Fruit fly (Drosophila melanogaster): ENCODE measurements around the gene Dpm1.

The Dpm1 gene

dm6 chr2L:19537779-19538456 is 11.8 kb upstream of the Dpm1 start, which contains the start of gene CG13082:
TSS of gene CG13082 (plus strand) at chr2L:19538425.
- TF ChIP-seq bab1 (GFP tag; optimal IDR thresholded peaks at IDR 0.05), result no peak
- TF ChIP-seq Clk (GFP tag; optimal IDR thresholded peaks at IDR 0.05), result no peak
- no peak for TF ChIP-seq Mnt (GFP tag; optimal IDR thresholded peaks at IDR 0.05)
- TF ChIP-seq CG33017 (tag; optimal IDR thresholded peaks at IDR 0.05), result no peak
- TF ChIP-seq toe (GFP tag; optimal IDR thresholded peaks at IDR 0.05), result no peak
- TF ChIP-seq cic (GFP tag; optimal IDR thresholded peaks at IDR 0.05), result no peak
- TF ChIP-seq CG12768 (GFP tag; optimal IDR thresholded peaks at IDR 0.05), result no peak
- TF ChIP-seq CG14711 (tag; optimal IDR thresholded peaks at IDR 0.05), result no peak
- no peak for TF ChIP-seq ovo (GFP tag; optimal IDR thresholded peaks at IDR 0.05)
- no peak for TF ChIP-seq Hr96 (GFP tag; optimal IDR thresholded peaks at IDR 0.05)
- no peak for TF ChIP-seq Crg-1 (GFP tag; optimal IDR thresholded peaks at IDR 0.05)
- no peak for TF ChIP-seq pad (GFP tag; optimal IDR thresholded peaks at IDR 0.05)

DNA sequence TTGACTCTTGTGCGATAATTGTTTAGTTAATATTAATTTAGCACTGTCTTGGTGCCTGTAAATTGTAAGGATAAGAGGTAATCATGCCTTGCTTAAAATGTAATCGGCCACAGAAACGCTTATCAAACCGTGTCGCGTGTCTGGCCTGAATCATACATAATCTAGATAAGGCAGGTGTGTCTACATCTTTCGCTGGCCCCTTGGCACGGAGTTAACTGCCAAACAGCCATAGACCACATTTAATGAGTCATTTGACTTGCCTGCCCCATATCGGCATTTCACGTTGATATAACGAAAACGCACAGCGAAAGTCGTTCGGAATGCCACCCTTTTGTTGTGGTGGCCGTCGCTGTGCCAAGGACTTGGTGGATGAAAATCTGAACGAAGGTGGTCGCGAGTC is 9.1 kb upstream of the Dpm1 start, which contains the start of gene CG31697:
Gene CG31697 (plus strand): TSS at position 215 of the 400 bp plus-strand sequence.
- no peak for TF ChIP-seq bab1 (GFP tag; optimal IDR thresholded peaks at IDR 0.05)
- no peak for TF ChIP-seq toe (GFP tag; optimal IDR thresholded peaks at IDR 0.05)
- TF ChIP-seq CG14711 (tag; optimal IDR thresholded peaks at IDR 0.05), result no peak
- no peak for TF ChIP-seq CG7045 (GFP tag; optimal IDR thresholded peaks at IDR 0.05)
- no peak for TF ChIP-seq tj (GFP tag; optimal IDR thresholded peaks at IDR 0.05)
- no peak for TF ChIP-seq CG12768 (GFP tag; optimal IDR thresholded peaks at IDR 0.05)
- TF ChIP-seq cic (GFP tag; optimal IDR thresholded peaks at IDR 0.05), result no peak
- no peak for TF ChIP-seq Mnt (GFP tag; optimal IDR thresholded peaks at IDR 0.05)
- no peak for TF ChIP-seq CG7101 (tag; optimal IDR thresholded peaks at IDR 0.05)
- TF ChIP-seq CG11617 (GFP tag; optimal IDR thresholded peaks at IDR 0.05), result no peak
- TF ChIP-seq Crg-1 (GFP tag; optimal IDR thresholded peaks at IDR 0.05), result no peak
- TF ChIP-seq CG5204 (GFP tag; optimal IDR thresholded peaks at IDR 0.05), result no peak
- TF ChIP-seq ovo (GFP tag; optimal IDR thresholded peaks at IDR 0.05), result no peak
- no peak for TF ChIP-seq Clk (GFP tag; optimal IDR thresholded peaks at IDR 0.05)
- no peak for TF ChIP-seq pad (GFP tag; optimal IDR thresholded peaks at IDR 0.05)
- no peak for TF ChIP-seq kay (GFP tag; ENCODE audit: borderline replicate concordance)
- no peak for TF ChIP-seq cnc (optimal IDR thresholded peaks at IDR 0.05)
- TF ChIP-seq Hr96 (GFP tag; optimal IDR thresholded peaks at IDR 0.05), result no peak

DNA sequence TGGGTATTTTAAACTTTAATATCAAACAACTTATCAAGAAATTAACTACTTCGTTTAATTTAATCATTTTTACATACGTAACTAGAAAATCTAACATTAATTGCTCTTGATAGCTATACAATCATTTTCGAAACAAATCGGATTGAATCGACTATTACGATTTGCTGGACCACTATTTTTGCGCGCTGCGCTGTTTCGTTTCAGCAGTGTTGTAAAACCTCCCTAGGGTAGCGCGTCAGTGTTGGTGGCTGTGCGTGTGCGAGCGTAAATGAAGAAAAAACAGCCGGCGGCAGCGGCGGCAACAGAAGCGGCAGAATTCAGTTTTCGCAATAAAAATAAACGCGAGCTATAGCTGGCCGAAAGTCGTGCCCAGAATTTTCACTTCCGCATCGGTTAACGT is 7.1 kb upstream of the Dpm1 start, which contains the start of gene CG33116:
Gene CG33116 (plus strand): TSS at position 233 of the 400 bp plus-strand sequence.
- TF ChIP-seq tj (GFP tag; optimal IDR thresholded peaks at IDR 0.05) (peak; percentile 36), bab1 (GFP tag; optimal IDR thresholded peaks at IDR 0.05) (peak; percentile 78), CG12768 (GFP tag; optimal IDR thresholded peaks at IDR 0.05) (peak; percentile 88), cnc (optimal IDR thresholded peaks at IDR 0.05) (no peak), CG7101 (tag; optimal IDR thresholded peaks at IDR 0.05) (peak; percentile 88), CG5204 (GFP tag; optimal IDR thresholded peaks at IDR 0.05) (peak; percentile 67), toe (GFP tag; optimal IDR thresholded peaks at IDR 0.05) (peak; percentile 75), CG7045 (GFP tag; optimal IDR thresholded peaks at IDR 0.05) (peak; percentile 78), Crg-1 (GFP tag; optimal IDR thresholded peaks at IDR 0.05) (peak; percentile 89), ovo (GFP tag; optimal IDR thresholded peaks at IDR 0.05) (peak; percentile 72), CG1620 (GFP tag; optimal IDR thresholded peaks at IDR 0.05) (peak; percentile 71), pad (GFP tag; optimal IDR thresholded peaks at IDR 0.05) (peak; percentile 75), Hr96 (GFP tag; optimal IDR thresholded peaks at IDR 0.05) (peak; percentile 79), Mnt (GFP tag; optimal IDR thresholded peaks at IDR 0.05) (peak; percentile 85), CG33017 (tag; optimal IDR thresholded peaks at IDR 0.05) (peak; percentile 88), CG11617 (GFP tag; optimal IDR thresholded peaks at IDR 0.05) (peak; percentile 68), kay (GFP tag; ENCODE audit: borderline replicate concordance) (no peak), CG14711 (tag; optimal IDR thresholded peaks at IDR 0.05) (peak; percentile 81), cic (GFP tag; optimal IDR thresholded peaks at IDR 0.05) (peak; percentile 30), Clk (GFP tag; optimal IDR thresholded peaks at IDR 0.05) (peak; percentile 35)

- no peak for TF ChIP-seq CG12768 (GFP tag; optimal IDR thresholded peaks at IDR 0.05)
- no peak for TF ChIP-seq Clk (GFP tag; optimal IDR thresholded peaks at IDR 0.05)
- no peak for TF ChIP-seq cnc (optimal IDR thresholded peaks at IDR 0.05)
- peak; percentile 6 for TF ChIP-seq CG1620 (GFP tag; optimal IDR thresholded peaks at IDR 0.05)
- no peak for TF ChIP-seq CG7045 (GFP tag; optimal IDR thresholded peaks at IDR 0.05)
- TF ChIP-seq CG14711 (tag; optimal IDR thresholded peaks at IDR 0.05), result peak; percentile 16
- no peak for TF ChIP-seq CG33017 (tag; optimal IDR thresholded peaks at IDR 0.05)
- TF ChIP-seq tj (GFP tag; optimal IDR thresholded peaks at IDR 0.05), result no peak
- TF ChIP-seq bab1 (GFP tag; optimal IDR thresholded peaks at IDR 0.05), result peak; percentile 2
- TF ChIP-seq pad (GFP tag; optimal IDR thresholded peaks at IDR 0.05), result peak; percentile 10
- peak; percentile 29 for TF ChIP-seq Mnt (GFP tag; optimal IDR thresholded peaks at IDR 0.05)
- TF ChIP-seq toe (GFP tag; optimal IDR thresholded peaks at IDR 0.05), result no peak
- no peak for TF ChIP-seq CG11617 (GFP tag; optimal IDR thresholded peaks at IDR 0.05)
- no peak for TF ChIP-seq CG5204 (GFP tag; optimal IDR thresholded peaks at IDR 0.05)
- TF ChIP-seq cic (GFP tag; optimal IDR thresholded peaks at IDR 0.05), result peak; percentile 25
- peak; percentile 93 for TF ChIP-seq ovo (GFP tag; optimal IDR thresholded peaks at IDR 0.05)
- peak; percentile 44 for TF ChIP-seq Crg-1 (GFP tag; optimal IDR thresholded peaks at IDR 0.05)
- TF ChIP-seq kay (GFP tag; ENCODE audit: borderline replicate concordance), result no peak
- TF ChIP-seq Hr96 (GFP tag; optimal IDR thresholded peaks at IDR 0.05), result no peak
- TF ChIP-seq CG7101 (tag; optimal IDR thresholded peaks at IDR 0.05), result peak; percentile 26
Measured at dm6 chr2L:19530092-19530491, 3.9 kb upstream of the Dpm1 start, which contains the start of gene CG10165. TSS of gene CG10165 (minus strand) at chr2L:19530305.

DNA sequence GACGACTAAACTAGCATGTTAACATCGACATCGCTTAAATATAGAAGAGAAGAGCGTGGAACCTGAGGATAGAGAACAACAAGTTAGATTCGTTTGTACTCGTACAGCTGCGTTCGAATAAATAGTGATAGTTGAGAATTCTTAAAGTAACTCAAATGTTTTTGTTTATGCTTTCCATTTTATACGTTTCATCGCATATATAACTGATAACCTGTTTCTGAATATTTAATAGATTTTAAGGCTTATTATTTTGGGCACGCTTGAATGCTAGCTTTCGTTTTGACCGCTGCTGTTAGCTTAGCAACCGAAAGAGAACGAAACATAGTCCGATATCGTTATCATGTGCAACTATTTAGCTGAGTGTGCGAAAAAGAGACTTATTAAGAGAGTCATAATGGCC is 2.1 kb upstream of the Dpm1 start:
- TF ChIP-seq kay (GFP tag; ENCODE audit: borderline replicate concordance) (peak; percentile 99), CG11617 (GFP tag; optimal IDR thresholded peaks at IDR 0.05) (peak; percentile 99), ovo (GFP tag; optimal IDR thresholded peaks at IDR 0.05) (peak; percentile 60), toe (GFP tag; optimal IDR thresholded peaks at IDR 0.05) (peak; percentile 96), pad (GFP tag; optimal IDR thresholded peaks at IDR 0.05) (peak; percentile 95), Mnt (GFP tag; optimal IDR thresholded peaks at IDR 0.05) (peak; percentile 92), tj (GFP tag; optimal IDR thresholded peaks at IDR 0.05) (peak; percentile 86), Hr96 (GFP tag; optimal IDR thresholded peaks at IDR 0.05) (peak; percentile 98), CG7101 (tag; optimal IDR thresholded peaks at IDR 0.05) (peak; percentile 99), CG5204 (GFP tag; optimal IDR thresholded peaks at IDR 0.05) (peak; percentile 98), CG33017 (tag; optimal IDR thresholded peaks at IDR 0.05) (peak; percentile 100), CG7045 (GFP tag; optimal IDR thresholded peaks at IDR 0.05) (peak; percentile 99), Clk (GFP tag; optimal IDR thresholded peaks at IDR 0.05) (peak; percentile 97), bab1 (GFP tag; optimal IDR thresholded peaks at IDR 0.05) (peak; percentile 99), cic (GFP tag; optimal IDR thresholded peaks at IDR 0.05) (peak; percentile 97), CG12768 (GFP tag; optimal IDR thresholded peaks at IDR 0.05) (peak; percentile 99), CG1620 (GFP tag; optimal IDR thresholded peaks at IDR 0.05) (peak; percentile 96), CG14711 (tag; optimal IDR thresholded peaks at IDR 0.05) (peak; percentile 98), cnc (optimal IDR thresholded peaks at IDR 0.05) (no peak), Crg-1 (GFP tag; optimal IDR thresholded peaks at IDR 0.05) (peak; percentile 95)

Data from whole organism, adult.